Fruit fly (Drosophila melanogaster) whole organism: ENCODE results near the gene CG42815.

ENCODE experiments used
- CG8478 ChIP-seq: fragments of >200 bp; optimal IDR thresholded peaks from 2 replicates; lab custom pipeline; 2018; ENCODE audit warnings: inconsistent platforms
- Dll ChIP-seq: fragments of >200 bp; optimal IDR thresholded peaks from 2 replicates; lab custom pipeline; 2017
- pan ChIP-seq: fragments of >200 bp; optimal IDR thresholded peaks from 2 replicates; lab custom pipeline; 2017
- psq ChIP-seq: fragments of >200 bp; optimal IDR thresholded peaks from 2 replicates; lab custom pipeline; 2017

- TF ChIP-seq CG8478 (no peak), psq (no peak), pan (lab: Kevin White, UChicago) (no peak), Dll (no peak)
Measured at dm6 chr3L:17817821-17818220, 26.5 kb upstream of the CG42815 start, which contains the start of gene Ir75a.
